Fruit fly (Drosophila melanogaster): ENCODE data around the gene CG6749.

DNA sequence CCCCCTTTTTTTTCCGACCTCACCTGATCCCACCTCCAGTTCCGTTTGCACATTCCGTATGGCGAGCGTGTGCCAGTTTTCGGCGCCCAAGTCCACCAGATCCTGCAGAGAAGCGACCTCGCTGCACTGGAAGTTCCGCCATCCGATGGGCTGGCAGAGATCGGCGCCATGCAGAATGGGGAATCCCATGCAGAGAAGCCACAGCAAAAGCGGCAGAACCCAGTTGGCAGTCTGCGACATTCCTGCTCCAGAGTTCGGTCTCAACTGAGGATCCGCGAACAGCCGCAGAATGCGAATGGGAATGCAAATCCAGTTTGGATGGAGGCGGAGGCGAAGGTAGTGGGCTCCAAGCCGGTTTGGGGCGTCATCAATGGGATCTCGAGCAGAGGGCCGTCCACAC lies at the start of gene CG6749:
- TF ChIP-seq ovo (GFP tag; optimal IDR thresholded peaks at IDR 0.05) (no peak), CG7101 (tag; optimal IDR thresholded peaks at IDR 0.05) (no peak), CG5204 (GFP tag; optimal IDR thresholded peaks at IDR 0.05) (no peak), CG7045 (GFP tag; optimal IDR thresholded peaks at IDR 0.05) (no peak), Clk (GFP tag; optimal IDR thresholded peaks at IDR 0.05) (no peak), Crg-1 (GFP tag; optimal IDR thresholded peaks at IDR 0.05) (no peak), bab1 (GFP tag; optimal IDR thresholded peaks at IDR 0.05) (no peak), CG12768 (GFP tag; optimal IDR thresholded peaks at IDR 0.05) (no peak), toe (GFP tag; optimal IDR thresholded peaks at IDR 0.05) (no peak), CG14711 (tag; optimal IDR thresholded peaks at IDR 0.05) (no peak), CG33017 (tag; optimal IDR thresholded peaks at IDR 0.05) (no peak)

Data from whole organism, adult.